Fruit fly (Drosophila melanogaster) whole organism, pupa: ENCODE results near the gene CG10970.

ENCODE experiments used
- CG10348 ChIP-seq: fragments of 200-800 bp; sonication (Bioruptor generic); IDR thresholded peaks from 2 replicates; pipeline ENCODE4 v1.3.6; 2022; ENCODE audit warnings: missing biosample characterization, missing genetic modification characterization
- CG12605 ChIP-seq: fragments of 200-800 bp; sonication (Bioruptor generic); IDR thresholded peaks from 2 replicates; pipeline ENCODE4 v1.3.6; 2022; ENCODE audit warnings: missing biosample characterization, missing genetic modification characterization
- CG13204 ChIP-seq: fragments of 200-800 bp; sonication (Bioruptor generic); optimal IDR thresholded peaks from 2 replicates; lab custom pipeline; 2018; ENCODE audit warnings: missing biosample characterization, mild to moderate bottlenecking, missing genetic modification characterization, moderate library complexity
- CG14655 ChIP-seq: fragments of 200-800 bp; sonication (Bioruptor generic); optimal IDR thresholded peaks from 3 replicates; lab custom pipeline; 2017; ENCODE audit warnings: mild to moderate bottlenecking, missing biosample characterization, missing genetic modification reagents, missing genetic modification characterization
- CG15710 ChIP-seq: fragments of 200-800 bp; sonication (Bioruptor generic); optimal IDR thresholded peaks from 2 replicates; lab custom pipeline; 2018; ENCODE audit warnings: missing biosample characterization, mild to moderate bottlenecking, missing genetic modification characterization, moderate library complexity
- CG17806 ChIP-seq: fragments of 200-800 bp; sonication (Bioruptor generic); optimal IDR thresholded peaks from 2 replicates; lab custom pipeline; 2018; ENCODE audit warnings: missing biosample characterization, mild to moderate bottlenecking, missing genetic modification characterization, moderate library complexity
- CG32121 ChIP-seq: fragments of 200-800 bp; sonication (Bioruptor generic); IDR thresholded peaks from 2 replicates; pipeline ENCODE4 v1.3.6; 2022; ENCODE audit warnings: missing biosample characterization, missing genetic modification characterization
- CG34367 ChIP-seq: fragments of 200-800 bp; sonication (Bioruptor generic); optimal IDR thresholded peaks from 2 replicates; lab custom pipeline; 2018; ENCODE audit warnings: missing biosample characterization, mild to moderate bottlenecking, missing genetic modification characterization
- CG4496 ChIP-seq: fragments of 200-800 bp; sonication (Bioruptor generic); IDR thresholded peaks from 3 replicates; pipeline ENCODE4 v1.3.6; 2022; ENCODE audit warnings: missing biosample characterization, missing genetic modification characterization
- CG8159 ChIP-seq: fragments of 200-800 bp; sonication (Bioruptor generic); optimal IDR thresholded peaks from 3 replicates; lab custom pipeline; 2018; ENCODE audit warnings: missing biosample characterization, mild to moderate bottlenecking, missing genetic modification characterization, moderate library complexity
- CG8301 ChIP-seq: fragments of 200-800 bp; sonication (Bioruptor generic); optimal IDR thresholded peaks from 2 replicates; lab custom pipeline; 2018; ENCODE audit warnings: missing biosample characterization, mild to moderate bottlenecking, missing genetic modification characterization
- CG9948 ChIP-seq: fragments of 200-800 bp; sonication (Bioruptor generic); optimal IDR thresholded peaks from 2 replicates; lab custom pipeline; 2018; ENCODE audit warnings: missing biosample characterization, mild to moderate bottlenecking, missing genetic modification characterization, moderate library complexity
- D1 ChIP-seq: fragments of 200-800 bp; sonication (Bioruptor generic); optimal IDR thresholded peaks from 2 replicates; lab custom pipeline; 2018; ENCODE audit warnings: missing biosample characterization, mild to moderate bottlenecking, missing genetic modification characterization, moderate library complexity
- EcR ChIP-seq: fragments of 200-800 bp; sonication (Bioruptor generic); optimal IDR thresholded peaks from 3 replicates; lab custom pipeline; 2019; ENCODE audit warnings: missing biosample characterization, missing genetic modification characterization, mild to moderate bottlenecking, moderate library complexity, missing genetic modification reagents
- Ets98B ChIP-seq: fragments of 200-800 bp; sonication (Bioruptor generic); IDR thresholded peaks from 2 replicates; pipeline ENCODE4 v1.3.6; 2022; ENCODE audit warnings: missing biosample characterization, missing genetic modification characterization
- Pif1A ChIP-seq: fragments of 200-800 bp; sonication (Bioruptor generic); optimal IDR thresholded peaks from 3 replicates; lab custom pipeline; 2016; ENCODE audit warnings: missing biosample characterization, missing genetic modification characterization
- Pif1B ChIP-seq: fragments of 200-800 bp; sonication (Bioruptor generic); optimal IDR thresholded peaks from 3 replicates; lab custom pipeline; 2016; ENCODE audit warnings: missing biosample characterization, missing genetic modification characterization
- Snoo ChIP-seq: fragments of 200-800 bp; sonication (Bioruptor generic); optimal IDR thresholded peaks from 3 replicates; lab custom pipeline; 2017; ENCODE audit warnings: missing biosample characterization, mild to moderate bottlenecking, missing genetic modification characterization, inconsistent platforms
- fd96Ca ChIP-seq: fragments of 200-800 bp; sonication (Bioruptor generic); IDR thresholded peaks from 3 replicates; pipeline ENCODE4 v1.3.6; 2022; ENCODE audit warnings: missing biosample characterization, missing genetic modification characterization
- gl ChIP-seq: fragments of 200-800 bp; sonication (Bioruptor generic); optimal IDR thresholded peaks from 2 replicates; lab custom pipeline; 2018; ENCODE audit warnings: missing biosample characterization, mild to moderate bottlenecking, missing genetic modification characterization
- rn ChIP-seq: fragments of 200-800 bp; sonication (Bioruptor generic); IDR thresholded peaks from 2 replicates; pipeline ENCODE4 v1.3.6; 2022; ENCODE audit warnings: missing biosample characterization, missing genetic modification characterization

Gene CG10970

DNA sequence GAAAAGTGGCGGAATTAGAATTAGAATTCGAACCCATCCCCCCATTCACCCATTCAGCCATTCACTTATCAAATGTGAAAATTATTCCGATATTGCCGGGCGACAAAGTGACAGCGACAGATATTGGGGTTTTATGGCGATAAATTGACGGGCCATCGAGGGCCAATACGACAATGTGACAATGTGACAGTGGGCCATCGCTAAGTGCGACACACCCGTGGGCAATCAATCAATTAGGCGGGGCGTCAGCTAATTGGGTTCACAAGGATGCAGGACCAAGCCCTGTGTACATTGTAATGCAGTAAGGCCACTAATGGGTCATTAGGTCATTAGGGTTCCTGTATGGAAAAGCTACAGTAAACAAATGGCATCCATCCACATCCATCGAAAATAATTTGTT lies 2.8 kb upstream of the CG10970 start:
- no peak for TF ChIP-seq Ets98B (GFP tag; lab: Robert Waterston, UW)
- TF ChIP-seq CG10348 (GFP tag; lab: Robert Waterston, UW): no peak
- no peak for TF ChIP-seq CG34367 (tag; lab: Kevin White, UChicago)
- TF ChIP-seq CG13204: no peak
- no peak for TF ChIP-seq CG8301 (tag; lab: Kevin White, UChicago)
- no peak for TF ChIP-seq rn (GFP tag; lab: Robert Waterston, UW)
- TF ChIP-seq CG9948 (tag; lab: Kevin White, UChicago): no peak
- no peak for TF ChIP-seq Pif1B (GFP tag; lab: Kevin White, UChicago)

dm6 chrX:9068822-9069221 lies 2.4 kb downstream of the CG10970 start:
- TF ChIP-seq CG12605: peak; percentile 75
- peak; percentile 44 for TF ChIP-seq CG13204
- peak; percentile 83 for TF ChIP-seq Ets98B (GFP tag; lab: Robert Waterston, UW)
- TF ChIP-seq Pif1B (GFP tag; lab: Kevin White, UChicago): peak; percentile 63
- TF ChIP-seq gl (tag; lab: Kevin White, UChicago): peak; percentile 63
- peak; percentile 74 for TF ChIP-seq CG8301 (tag; lab: Kevin White, UChicago)
- no peak for TF ChIP-seq Snoo (tag; lab: Kevin White, UChicago)
- peak; percentile 92 for TF ChIP-seq CG4496 (GFP tag; lab: Robert Waterston, UW)
- peak; percentile 75 for TF ChIP-seq CG8159 (tag; lab: Kevin White, UChicago)
- TF ChIP-seq CG17806: peak; percentile 64
- TF ChIP-seq CG34367 (tag; lab: Kevin White, UChicago): peak; percentile 75
- TF ChIP-seq D1 (tag; lab: Kevin White, UChicago): no peak
- peak; percentile 88 for TF ChIP-seq fd96Ca (GFP tag; lab: Robert Waterston, UW)
- peak; percentile 55; the same call in 1 of the 2 replicates for TF ChIP-seq rn (GFP tag; lab: Robert Waterston, UW)
- TF ChIP-seq CG14655 (GFP tag; lab: Kevin White, UChicago): peak; percentile 76
- TF ChIP-seq EcR: peak; percentile 6
- TF ChIP-seq CG32121 (GFP tag; lab: Robert Waterston, UW): peak; percentile 55
- peak; percentile 37 for TF ChIP-seq CG9948 (tag; lab: Kevin White, UChicago)
- TF ChIP-seq CG15710 (tag; lab: Kevin White, UChicago): peak; percentile 68
- TF ChIP-seq Pif1A (GFP tag; lab: Kevin White, UChicago): peak; percentile 67
- no peak for TF ChIP-seq CG10348 (GFP tag; lab: Robert Waterston, UW)

dm6 chrX:9067754-9068477 lies 3.3 kb downstream of the CG10970 start, which contains the start of gene CG15365:
CG15365 (minus strand) TSS chrX:9067983.
- TF ChIP-seq CG14655 (GFP tag; lab: Kevin White, UChicago) (peak; percentile 18), Ets98B (GFP tag; lab: Robert Waterston, UW) (peak; percentile 20; the same call in 1 of the 2 replicates), CG13204 (no peak), CG12605 (no peak), CG10348 (GFP tag; lab: Robert Waterston, UW) (no peak), CG17806 (no peak), EcR (no peak), gl (tag; lab: Kevin White, UChicago) (no peak), Pif1A (GFP tag; lab: Kevin White, UChicago) (peak; percentile 9), D1 (tag; lab: Kevin White, UChicago) (no peak), rn (GFP tag; lab: Robert Waterston, UW) (no peak), CG8159 (tag; lab: Kevin White, UChicago) (peak; percentile 16), CG15710 (tag; lab: Kevin White, UChicago) (peak; percentile 32), Snoo (tag; lab: Kevin White, UChicago) (no peak), CG9948 (tag; lab: Kevin White, UChicago) (no peak), fd96Ca (GFP tag; lab: Robert Waterston, UW) (peak; percentile 26; the same call in 1 of the 3 replicates), Pif1B (GFP tag; lab: Kevin White, UChicago) (peak; percentile 6), CG4496 (GFP tag; lab: Robert Waterston, UW) (peak; percentile 52; the same call in 1 of the 3 replicates), CG8301 (tag; lab: Kevin White, UChicago) (no peak), CG32121 (GFP tag; lab: Robert Waterston, UW) (peak; percentile 9; the same call in 1 of the 2 replicates), CG34367 (tag; lab: Kevin White, UChicago) (peak; percentile 37)
- TF ChIP-seq, all 21 proteins: peak for 10

DNA sequence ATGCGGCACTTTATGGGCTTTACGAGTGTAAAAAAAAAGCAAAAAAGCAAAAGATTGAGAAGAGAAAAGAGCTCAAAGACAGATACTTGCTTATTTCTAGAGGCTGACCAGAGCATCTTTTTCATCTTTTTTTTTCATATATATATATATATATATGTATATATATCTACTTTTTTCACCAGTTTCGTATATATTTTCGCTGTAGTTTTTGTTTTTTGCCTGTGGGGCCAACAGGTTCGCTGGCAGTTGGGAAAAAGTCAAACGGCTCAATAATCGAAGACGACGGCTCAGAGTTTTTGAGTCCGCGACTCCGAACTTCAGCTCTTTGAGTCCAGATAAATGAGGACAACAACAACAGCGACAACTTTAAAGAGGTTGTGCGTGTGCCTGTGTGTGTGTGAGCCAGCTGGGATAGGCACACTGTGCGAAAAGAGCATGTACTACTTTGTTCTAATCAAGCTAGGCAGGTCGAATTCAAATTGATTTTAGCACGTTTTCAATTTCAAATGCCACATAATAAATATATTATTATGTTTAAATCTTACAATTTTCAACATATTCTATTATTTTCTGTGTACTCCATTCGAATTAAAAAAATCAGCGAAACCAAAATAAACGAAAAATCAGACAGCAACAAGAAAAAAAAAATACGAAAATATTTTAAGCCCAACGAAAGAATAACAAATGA lies 4.3 kb downstream of the CG10970 start:
- peak; percentile 72 for TF ChIP-seq CG17806
- peak; percentile 60 for TF ChIP-seq rn (GFP tag; lab: Robert Waterston, UW)
- TF ChIP-seq Pif1B (GFP tag; lab: Kevin White, UChicago): peak; percentile 79
- peak; percentile 65; the same call in 2 of the 3 replicates for TF ChIP-seq fd96Ca (GFP tag; lab: Robert Waterston, UW)
- peak; percentile 56 for TF ChIP-seq EcR
- TF ChIP-seq CG9948 (tag; lab: Kevin White, UChicago): peak; percentile 60
- peak; percentile 75 for TF ChIP-seq Pif1A (GFP tag; lab: Kevin White, UChicago)
- TF ChIP-seq CG10348 (GFP tag; lab: Robert Waterston, UW): no peak
- peak; percentile 28 for TF ChIP-seq gl (tag; lab: Kevin White, UChicago)
- TF ChIP-seq CG15710 (tag; lab: Kevin White, UChicago): peak; percentile 77
- peak; percentile 65 for TF ChIP-seq CG14655 (GFP tag; lab: Kevin White, UChicago)
- TF ChIP-seq Snoo (tag; lab: Kevin White, UChicago): peak; percentile 80
- TF ChIP-seq CG32121 (GFP tag; lab: Robert Waterston, UW): peak; percentile 85
- TF ChIP-seq CG34367 (tag; lab: Kevin White, UChicago): peak; percentile 56
- peak; percentile 81 for TF ChIP-seq Ets98B (GFP tag; lab: Robert Waterston, UW)
- peak; percentile 55; the same call in 1 of the 2 replicates for TF ChIP-seq CG12605
- peak; percentile 62 for TF ChIP-seq D1 (tag; lab: Kevin White, UChicago)
- peak; percentile 59 for TF ChIP-seq CG8301 (tag; lab: Kevin White, UChicago)
- TF ChIP-seq CG13204: peak; percentile 42
- TF ChIP-seq CG8159 (tag; lab: Kevin White, UChicago): peak; percentile 81
- TF ChIP-seq CG4496 (GFP tag; lab: Robert Waterston, UW): peak; percentile 87
